Worm (Caenorhabditis elegans) whole organism, midembryonic: ENCODE data around the gene Y45F10C.4.
"Not testable (repeated sequence)": the region's sequence is repeated elsewhere in the genome, so short reads cannot be mapped to it uniquely, and the experiment has no call there.

Experiments
- T22C8.4 ChIP-seq: fragments of 200-800 bp; sonication (Bioruptor generic); IDR thresholded peaks from 2 replicates; pipeline ENCODE4 v1.3.6; 2022; ENCODE audit warnings: missing genetic modification characterization, missing compliant biosample characterization
- cog-1 ChIP-seq: sonication (generic microtip); optimal IDR thresholded peaks from 2 replicates; lab custom pipeline; 2016; ENCODE audit warnings: missing genetic modification characterization, missing compliant biosample characterization
- flt-1 ChIP-seq: fragments of 200-800 bp; sonication (Bioruptor generic); IDR thresholded peaks from 2 replicates; pipeline ENCODE4 v1.3.6; 2022; ENCODE audit warnings: missing genetic modification characterization, missing compliant biosample characterization
- klf-2 ChIP-seq: fragments of 200-800 bp; sonication (Bioruptor generic); conservative IDR thresholded peaks from 2 replicates; pipeline ENCODE4 v1.3.6; 2022; ENCODE audit warnings: missing genetic modification reagents, missing genetic modification characterization, missing compliant biosample characterization
- med-1 ChIP-seq: sonication (generic microtip); optimal IDR thresholded peaks from 2 replicates; lab custom pipeline; 2017; ENCODE audit warnings: missing genetic modification characterization, mild to moderate bottlenecking, missing compliant biosample characterization, antibody characterized with exemption, missing genetic modification reagents; ENCODE audit not compliant: insufficient read depth
- ref-1 ChIP-seq: fragments of 200-800 bp; sonication (Bioruptor generic); conservative IDR thresholded peaks from 2 replicates; pipeline ENCODE4 v1.3.6; 2022; ENCODE audit warnings: missing genetic modification reagents, missing genetic modification characterization, missing compliant biosample characterization
- tab-1 ChIP-seq: fragments of 200-800 bp; sonication (Bioruptor generic); IDR thresholded peaks from 2 replicates; pipeline ENCODE4 v1.3.6; 2022; ENCODE audit warnings: missing genetic modification characterization, missing compliant biosample characterization
- ztf-23 ChIP-seq: fragments of 200-800 bp; sonication (Bioruptor generic); IDR thresholded peaks from 2 replicates; pipeline ENCODE4 v1.3.6; 2022; ENCODE audit warnings: missing genetic modification reagents, missing genetic modification characterization, missing compliant biosample characterization
- ztf-29 ChIP-seq: fragments of 200-800 bp; sonication (Bioruptor generic); IDR thresholded peaks from 2 replicates; pipeline ENCODE4 v1.3.6; 2022; ENCODE audit warnings: missing genetic modification reagents, missing genetic modification characterization, missing compliant biosample characterization

Gene Y45F10C.4

DNA sequence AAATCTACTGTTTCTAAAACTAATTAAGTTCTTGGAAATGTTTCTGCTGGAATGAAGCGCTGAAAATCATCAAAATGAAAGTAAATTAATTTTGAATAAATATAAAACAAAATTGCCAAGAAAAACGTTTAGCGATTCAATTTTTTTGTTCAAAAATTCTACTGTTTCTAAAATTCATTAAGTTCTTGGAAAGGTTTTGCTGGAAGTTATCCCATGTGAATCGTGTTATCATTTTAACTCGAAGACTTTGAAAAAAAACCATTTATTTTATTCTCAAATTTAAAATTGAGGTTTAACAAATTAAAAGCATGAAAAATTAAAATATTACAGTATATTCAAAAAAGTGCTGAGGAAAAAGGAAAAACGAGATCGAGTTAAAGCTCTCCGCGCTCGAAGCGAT is 20.8 kb upstream of the Y45F10C.4 start:
- no peak for TF ChIP-seq flt-1 (GFP tag; lab: Robert Waterston, UW)
- TF ChIP-seq ref-1 = no peak
- TF ChIP-seq ztf-29 = no peak
- TF ChIP-seq tab-1 = no peak
- no peak for TF ChIP-seq klf-2 (GFP tag; lab: Robert Waterston, UW)
- TF ChIP-seq ztf-23 (GFP tag; lab: Robert Waterston, UW) = no peak
- no peak for TF ChIP-seq T22C8.4 (GFP tag; lab: Robert Waterston, UW)
- no peak for TF ChIP-seq cog-1 (tag; lab: Kevin White, UChicago)
- no peak for TF ChIP-seq med-1

DNA sequence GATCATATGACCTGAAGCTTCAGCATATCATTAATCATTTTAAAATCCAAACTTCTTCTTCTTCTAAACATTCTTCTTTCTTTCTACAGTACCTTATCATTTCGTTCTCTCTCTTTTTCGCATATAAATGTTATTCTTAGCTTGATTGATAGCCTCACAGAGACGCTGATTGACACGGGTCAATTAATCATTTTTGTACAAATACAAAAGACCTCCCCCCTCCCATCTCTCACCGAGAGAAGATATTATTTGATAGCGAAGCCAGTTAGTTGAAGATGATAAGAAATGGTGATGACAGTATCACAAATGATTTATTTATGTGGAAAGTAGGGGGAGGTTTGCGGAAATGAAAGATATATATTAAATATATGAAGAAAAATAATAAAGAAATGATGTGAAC is 18.7 kb upstream of the Y45F10C.4 start:
- TF ChIP-seq klf-2 (GFP tag; lab: Robert Waterston, UW) (no peak), T22C8.4 (GFP tag; lab: Robert Waterston, UW) (no peak), ref-1 (no peak), flt-1 (GFP tag; lab: Robert Waterston, UW) (no peak), tab-1 (no peak), ztf-29 (no peak), med-1 (no peak), cog-1 (tag; lab: Kevin White, UChicago) (no peak), ztf-23 (GFP tag; lab: Robert Waterston, UW) (no peak)

DNA sequence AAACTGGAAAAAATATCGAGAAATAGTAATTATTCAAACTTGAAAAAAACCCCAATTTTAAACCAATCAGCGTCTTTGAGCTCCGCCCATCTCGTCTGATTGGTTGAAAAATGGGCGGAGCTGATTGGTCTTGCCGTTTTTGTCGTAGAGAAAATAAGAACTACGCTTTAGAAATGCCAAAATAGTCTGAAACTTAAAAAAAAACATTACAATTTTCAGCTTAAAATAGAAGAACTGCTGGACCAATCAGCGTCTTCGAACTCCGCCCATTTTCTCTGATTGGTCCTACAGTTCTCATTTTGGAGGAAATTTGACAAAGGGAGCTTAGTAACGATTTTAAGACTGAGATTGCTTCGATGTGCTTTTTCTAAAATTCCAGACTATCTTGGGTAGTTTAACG is 15.5 kb upstream of the Y45F10C.4 start:
- TF ChIP-seq tab-1 = no peak
- no peak for TF ChIP-seq ztf-23 (GFP tag; lab: Robert Waterston, UW)
- TF ChIP-seq cog-1 (tag; lab: Kevin White, UChicago) = no peak
- TF ChIP-seq flt-1 (GFP tag; lab: Robert Waterston, UW) = no peak
- TF ChIP-seq T22C8.4 (GFP tag; lab: Robert Waterston, UW) = no peak
- TF ChIP-seq ref-1 = no peak
- TF ChIP-seq med-1 = no peak
- no peak for TF ChIP-seq klf-2 (GFP tag; lab: Robert Waterston, UW)
- no peak for TF ChIP-seq ztf-29

DNA sequence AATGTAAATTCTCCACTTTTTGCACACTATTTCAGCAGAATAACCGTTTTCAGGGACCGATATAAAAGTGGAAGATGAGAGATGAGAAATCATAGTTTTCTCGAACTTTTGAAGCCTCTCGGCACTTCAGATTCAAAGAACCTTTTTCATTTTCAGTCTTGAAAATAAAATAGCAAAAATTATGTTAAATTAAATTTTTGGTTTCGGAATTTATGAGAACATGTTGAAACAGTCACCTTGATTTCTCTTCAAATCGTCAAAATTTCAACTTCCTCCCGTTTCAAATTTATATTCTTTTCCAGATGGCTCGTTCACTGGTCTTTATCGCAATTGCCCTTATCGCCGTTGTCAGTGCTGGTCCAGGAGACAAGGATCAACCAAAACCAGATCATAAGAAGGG is 14.7 kb upstream of the Y45F10C.4 start, which contains the start of gene srlf-26:
TSS of gene srlf-26 (plus strand) at position 301 of the 400 bp plus-strand sequence.
- TF ChIP-seq tab-1 (no peak), med-1 (no peak), flt-1 (GFP tag; lab: Robert Waterston, UW) (no peak), ref-1 (no peak), klf-2 (GFP tag; lab: Robert Waterston, UW) (no peak), ztf-29 (no peak), cog-1 (tag; lab: Kevin White, UChicago) (no peak), ztf-23 (GFP tag; lab: Robert Waterston, UW) (no peak), T22C8.4 (GFP tag; lab: Robert Waterston, UW) (no peak)

DNA sequence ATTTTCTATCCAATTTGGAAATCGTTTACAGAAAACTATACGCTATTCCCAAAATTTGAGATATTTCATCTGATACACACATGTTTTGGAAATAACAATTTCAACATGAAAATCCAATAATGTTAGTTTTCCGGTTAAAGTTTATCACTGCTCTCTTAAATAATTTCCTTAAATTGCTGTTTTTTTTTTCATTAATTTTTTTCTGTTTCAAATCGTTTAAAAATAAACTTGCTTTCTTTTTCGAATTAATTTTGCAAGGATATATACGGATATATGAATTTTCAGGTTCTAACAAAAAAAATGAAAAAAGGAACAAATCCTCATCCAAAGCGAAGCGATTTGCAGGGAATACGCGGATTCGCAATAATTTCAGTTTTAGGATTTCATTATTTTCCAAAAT is 9.5 kb upstream of the Y45F10C.4 start, which contains the start of gene oac-48:
TSS of gene oac-48 (plus strand) at position 301 of the 400 bp plus-strand sequence.
- TF ChIP-seq cog-1 (tag; lab: Kevin White, UChicago) (no peak), T22C8.4 (GFP tag; lab: Robert Waterston, UW) (no peak), flt-1 (GFP tag; lab: Robert Waterston, UW) (no peak), med-1 (no peak), ztf-23 (GFP tag; lab: Robert Waterston, UW) (no peak), ref-1 (no peak), ztf-29 (no peak), klf-2 (GFP tag; lab: Robert Waterston, UW) (no peak), tab-1 (no peak)

DNA sequence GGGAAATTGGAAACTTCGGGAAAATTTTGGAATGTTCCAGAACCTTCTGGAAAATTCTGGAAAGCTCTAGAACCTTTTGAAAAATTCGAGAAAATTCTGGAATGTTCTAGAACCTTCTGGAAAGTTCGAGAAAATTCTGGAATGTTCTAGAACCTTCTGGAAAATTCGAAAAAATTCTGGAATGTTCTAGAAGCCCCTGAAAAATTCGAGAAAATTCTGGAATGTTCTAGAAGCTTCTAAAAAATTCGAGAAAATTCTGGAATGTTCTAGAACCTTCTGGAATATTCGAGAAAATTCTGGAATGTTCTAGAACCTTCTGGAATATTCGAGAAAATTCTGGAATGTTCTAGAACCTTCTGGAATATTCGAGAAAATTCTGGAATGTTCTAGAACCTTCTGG is 4.0 kb upstream of the Y45F10C.4 start:
- TF ChIP-seq flt-1 (GFP tag; lab: Robert Waterston, UW) = peak; percentile 79

DNA sequence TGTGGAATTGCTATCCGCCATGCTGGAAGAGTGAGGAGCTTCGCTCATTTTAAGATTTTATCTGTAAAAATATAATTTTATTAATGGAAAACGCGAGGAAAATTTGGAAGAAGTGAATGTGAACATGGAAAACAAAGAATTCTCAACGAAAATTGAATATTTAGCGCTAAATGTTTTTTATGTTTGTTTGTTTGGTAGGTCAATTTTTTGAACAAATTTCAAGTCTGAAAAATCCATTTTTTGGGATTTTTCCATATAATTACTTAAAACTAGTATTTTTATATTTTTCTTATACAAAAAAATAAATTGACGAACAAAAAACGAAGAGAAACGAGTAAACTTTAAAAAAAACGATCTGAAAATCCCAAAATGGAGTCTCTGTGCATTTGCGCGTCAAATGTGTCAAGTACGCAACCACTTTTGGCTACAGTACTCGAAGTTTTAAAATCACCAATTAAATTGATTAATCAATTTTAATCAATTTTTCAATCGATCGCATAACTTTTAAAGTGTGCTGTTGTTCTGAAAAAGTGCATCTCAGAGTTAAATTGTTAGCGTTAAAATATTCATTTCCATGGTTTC is 3.0 kb upstream of the Y45F10C.4 start, which contains the start of gene fbxa-215:
TSS of gene fbxa-215 (minus strand) at position 61 of the 582 bp plus-strand sequence.
- TF ChIP-seq cog-1 (tag; lab: Kevin White, UChicago) = no peak
- TF ChIP-seq ref-1 = no peak
- TF ChIP-seq med-1 = no peak
- TF ChIP-seq tab-1 = no peak
- TF ChIP-seq T22C8.4 (GFP tag; lab: Robert Waterston, UW) = no peak
- TF ChIP-seq flt-1 (GFP tag; lab: Robert Waterston, UW) = no peak
- no peak for TF ChIP-seq ztf-23 (GFP tag; lab: Robert Waterston, UW)
- TF ChIP-seq klf-2 (GFP tag; lab: Robert Waterston, UW) = no peak
- TF ChIP-seq ztf-29 = no peak

DNA sequence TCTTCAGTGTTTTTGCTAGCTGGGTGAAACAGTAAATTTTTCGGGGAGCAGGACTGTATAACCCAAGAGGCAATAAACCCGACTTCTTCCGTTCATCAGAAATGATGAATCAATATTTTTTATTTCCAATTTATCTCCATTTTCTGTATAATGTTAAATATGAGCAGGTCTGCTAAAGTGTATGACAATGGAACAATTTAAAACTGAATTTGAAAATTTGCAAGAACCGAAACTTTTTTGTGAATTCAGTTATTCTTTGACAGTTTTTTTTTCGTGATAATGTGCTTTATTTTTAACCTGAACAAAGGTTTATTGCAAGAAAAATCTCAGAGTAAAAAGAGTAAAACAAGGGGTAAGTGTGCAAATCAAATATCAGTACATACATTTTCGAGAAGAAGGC is 1.1 kb upstream of the Y45F10C.4 start:
- TF ChIP-seq flt-1 (GFP tag; lab: Robert Waterston, UW) (no peak), cog-1 (tag; lab: Kevin White, UChicago) (no peak), med-1 (no peak), ztf-23 (GFP tag; lab: Robert Waterston, UW) (no peak), ztf-29 (no peak), klf-2 (GFP tag; lab: Robert Waterston, UW) (no peak), ref-1 (no peak), T22C8.4 (GFP tag; lab: Robert Waterston, UW) (no peak), tab-1 (no peak)

DNA sequence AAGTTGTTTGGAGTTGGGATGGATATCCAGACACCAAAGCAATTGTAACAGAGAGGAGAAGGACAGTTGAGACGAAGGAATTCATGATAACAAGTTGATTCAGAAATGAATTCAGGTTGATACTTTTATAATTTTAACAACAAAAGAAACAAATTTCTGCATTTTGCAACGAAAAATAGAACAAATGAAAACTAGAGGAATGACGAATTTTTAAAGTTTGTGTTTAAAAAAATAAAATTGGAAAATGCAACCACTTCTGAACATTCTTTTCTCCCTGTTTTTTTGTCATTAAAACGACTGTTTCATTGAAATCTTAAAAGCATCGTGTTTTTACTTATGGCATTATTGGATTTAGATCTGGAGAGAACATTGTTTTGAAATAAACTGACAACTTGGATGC is 1.4 kb downstream of the Y45F10C.4 start, which contains the start of gene Y45F10C.2:
TSS of gene Y45F10C.2 (minus strand) at position 101 of the 400 bp plus-strand sequence.
- not testable (repeated sequence) for TF ChIP-seq flt-1 (GFP tag; lab: Robert Waterston, UW); ztf-23 (GFP tag; lab: Robert Waterston, UW); med-1

DNA sequence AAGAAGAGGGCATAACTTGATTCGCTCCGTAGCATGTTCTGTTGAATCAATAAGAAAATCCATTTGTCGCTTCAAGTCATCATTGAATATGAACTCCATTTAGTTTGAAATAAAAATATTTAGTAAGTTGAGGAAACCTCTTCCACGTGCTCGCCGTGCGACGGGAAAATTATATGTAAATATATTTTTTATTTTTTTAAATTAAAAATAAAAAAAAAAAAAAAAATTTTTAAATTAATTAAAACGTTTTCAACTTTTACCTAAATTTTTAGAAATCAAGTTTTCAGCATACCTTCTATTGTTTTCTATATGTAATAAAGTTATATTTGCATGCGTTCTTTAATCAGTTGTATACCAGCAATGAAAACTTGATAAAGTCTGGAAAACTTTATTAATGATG is 4.5 kb downstream of the Y45F10C.4 start, which contains the start of gene Y45F10C.1:
TSS of gene Y45F10C.1 (minus strand) at position 101 of the 400 bp plus-strand sequence.
- TF ChIP-seq tab-1, ref-1, ztf-29: not testable (repeated sequence)

DNA sequence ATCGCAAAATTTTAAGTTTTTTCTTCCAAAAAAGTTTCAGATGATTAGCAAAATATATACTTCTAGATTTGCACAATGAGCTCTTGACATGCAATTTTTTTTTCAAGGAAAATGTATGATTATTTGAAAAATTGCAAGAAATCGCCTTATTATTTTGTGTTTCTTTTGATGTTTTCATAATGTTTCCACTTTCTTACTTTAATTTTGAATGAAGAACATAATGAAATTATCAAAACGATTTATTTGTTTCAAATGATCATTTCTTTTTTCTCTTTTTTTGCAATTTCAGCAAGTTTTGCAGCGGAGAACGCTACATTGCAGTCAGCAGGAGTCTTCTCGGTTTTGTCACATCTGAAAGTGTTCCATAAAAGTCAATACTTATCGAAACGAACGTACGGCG is 12.0 kb downstream of the Y45F10C.4 start, which contains the start of gene Y45F10C.6:
TSS of gene Y45F10C.6 (plus strand) at position 301 of the 400 bp plus-strand sequence.
- not testable (repeated sequence) for TF ChIP-seq ref-1; T22C8.4 (GFP tag; lab: Robert Waterston, UW); tab-1
